Fruit fly (Drosophila melanogaster) whole organism, embryonic: Measurements from ENCODE around the gene Prp39.

Experiments used
- Adf1 ChIP-seq: fragments of 200-800 bp; sonication (Bioruptor generic); IDR thresholded peaks from 2 replicates; pipeline ENCODE4 v1.3.6; 2022; ENCODE audit warnings: missing biosample characterization, missing genetic modification characterization
- Asciz ChIP-seq: fragments of 200-800 bp; sonication (Bioruptor generic); optimal IDR thresholded peaks from 2 replicates; lab custom pipeline; 2017; ENCODE audit warnings: missing biosample characterization, mild to moderate bottlenecking, missing genetic modification characterization, missing genetic modification reagents
- Atf3 ChIP-seq: fragments of 200-800 bp; sonication (Bioruptor generic); optimal IDR thresholded peaks from 3 replicates; lab custom pipeline; 2016; ENCODE audit warnings: missing biosample characterization, missing genetic modification characterization
- CG10543 ChIP-seq: fragments of 200-800 bp; sonication (Bioruptor generic); optimal IDR thresholded peaks from 3 replicates; lab custom pipeline; 2017; ENCODE audit warnings: missing biosample characterization, mild to moderate bottlenecking, missing genetic modification characterization, moderate library complexity
- CG12391 ChIP-seq: fragments of 200-800 bp; sonication (Bioruptor generic); optimal IDR thresholded peaks from 3 replicates; lab custom pipeline; 2018; ENCODE audit warnings: missing biosample characterization, mild to moderate bottlenecking, missing genetic modification characterization, moderate library complexity
- CG13775 ChIP-seq: fragments of 200-800 bp; sonication (Bioruptor generic); optimal IDR thresholded peaks from 3 replicates; lab custom pipeline; 2017; ENCODE audit warnings: missing biosample characterization, mild to moderate bottlenecking, missing genetic modification characterization
- CG18476 ChIP-seq: fragments of 200-800 bp; sonication (Bioruptor generic); optimal IDR thresholded peaks from 2 replicates; lab custom pipeline; 2016; ENCODE audit warnings: missing biosample characterization, mild to moderate bottlenecking, missing genetic modification characterization
- CG18764 ChIP-seq: fragments of 200-800 bp; sonication (Bioruptor generic); optimal IDR thresholded peaks from 3 replicates; lab custom pipeline; 2016; ENCODE audit warnings: missing biosample characterization, missing genetic modification characterization
- CG2199 ChIP-seq: fragments of 200-800 bp; sonication (Bioruptor generic); IDR thresholded peaks from 3 replicates; pipeline ENCODE4 v1.3.6; 2022; ENCODE audit warnings: missing biosample characterization, missing genetic modification characterization
- CG3065 ChIP-seq: fragments of 200-800 bp; sonication (Bioruptor generic); optimal IDR thresholded peaks from 2 replicates; lab custom pipeline; 2016; ENCODE audit warnings: missing biosample characterization, missing genetic modification characterization
- CG31224 ChIP-seq: fragments of 200-800 bp; sonication (Bioruptor generic); IDR thresholded peaks from 2 replicates; pipeline ENCODE4 v1.3.6; 2022; ENCODE audit warnings: missing biosample characterization, missing genetic modification characterization
- CG3838 ChIP-seq: fragments of 200-800 bp; sonication (Bioruptor generic); optimal IDR thresholded peaks from 3 replicates; lab custom pipeline; 2016; ENCODE audit warnings: missing biosample characterization, missing genetic modification characterization
- CG4707 ChIP-seq: fragments of 200-800 bp; sonication (Bioruptor generic); optimal IDR thresholded peaks from 2 replicates; lab custom pipeline; 2018; ENCODE audit warnings: missing biosample characterization, mild to moderate bottlenecking, missing genetic modification characterization, moderate library complexity
- CG4820 ChIP-seq: fragments of 200-800 bp; sonication (Bioruptor generic); optimal IDR thresholded peaks from 3 replicates; lab custom pipeline; 2016; ENCODE audit warnings: missing biosample characterization, missing genetic modification characterization
- CG6254 ChIP-seq: fragments of 200-800 bp; sonication (Bioruptor generic); optimal IDR thresholded peaks from 3 replicates; lab custom pipeline; 2017; ENCODE audit warnings: mild to moderate bottlenecking, missing biosample characterization, missing genetic modification reagents, missing genetic modification characterization
- CG6272 ChIP-seq: fragments of 200-800 bp; sonication (Bioruptor generic); IDR thresholded peaks from 2 replicates; pipeline ENCODE4 v1.3.6; 2022; ENCODE audit warnings: missing biosample characterization, missing genetic modification characterization
- CG6791 ChIP-seq: fragments of 200-800 bp; sonication (Bioruptor generic); IDR thresholded peaks from 3 replicates; pipeline ENCODE4 v1.3.6; 2022; ENCODE audit warnings: missing biosample characterization, missing genetic modification characterization; ENCODE audit not compliant: partially characterized antibody
- CG7556 ChIP-seq: fragments of 200-800 bp; sonication (Bioruptor generic); optimal IDR thresholded peaks from 2 replicates; lab custom pipeline; 2017; ENCODE audit warnings: missing biosample characterization, mild to moderate bottlenecking, missing genetic modification characterization
- CG8924 ChIP-seq: fragments of 200-800 bp; optimal IDR thresholded peaks from 3 replicates; lab custom pipeline; 2019; ENCODE audit warnings: missing biosample characterization, mild to moderate bottlenecking, missing genetic modification characterization, moderate library complexity
- CG9727 ChIP-seq: fragments of 200-800 bp; sonication (Bioruptor generic); optimal IDR thresholded peaks from 3 replicates; lab custom pipeline; 2017; ENCODE audit warnings: missing biosample characterization, mild to moderate bottlenecking, missing genetic modification characterization
- CG9797 ChIP-seq: fragments of 200-800 bp; sonication (Bioruptor generic); optimal IDR thresholded peaks from 3 replicates; lab custom pipeline; 2018; ENCODE audit warnings: missing biosample characterization, mild to moderate bottlenecking, missing genetic modification characterization
- CG9817 ChIP-seq: fragments of 200-800 bp; sonication (Bioruptor generic); optimal IDR thresholded peaks from 2 replicates; lab custom pipeline; 2018; ENCODE audit warnings: missing biosample characterization, mild to moderate bottlenecking, missing genetic modification characterization, moderate library complexity
- Chrac-16 ChIP-seq: fragments of 200-800 bp; sonication (Bioruptor generic); optimal IDR thresholded peaks from 3 replicates; lab custom pipeline; 2016; ENCODE audit warnings: missing biosample characterization, missing genetic modification characterization
- Dfd ChIP-seq, 2 experiments: fragments of >200 bp; optimal IDR thresholded peaks; 2 replicates each; lab custom pipeline; 2017; ENCODE audit warnings: missing biosample characterization in 2 of 2, missing genetic modification characterization in 2 of 2
- HHEX ChIP-seq: fragments of 200-800 bp; sonication (Bioruptor generic); optimal IDR thresholded peaks from 3 replicates; lab custom pipeline; 2017; ENCODE audit warnings: missing biosample characterization, mild to moderate bottlenecking, missing genetic modification characterization, missing genetic modification reagents
- Hey ChIP-seq: fragments of 200-800 bp; sonication (Bioruptor generic); optimal IDR thresholded peaks from 3 replicates; lab custom pipeline; 2018; ENCODE audit warnings: missing biosample characterization, mild to moderate bottlenecking, missing genetic modification characterization
- Lim3 ChIP-seq: fragments of 200-800 bp; sonication (Bioruptor generic); IDR thresholded peaks from 2 replicates; pipeline ENCODE4 v1.3.6; 2022; ENCODE audit warnings: missing biosample characterization, missing genetic modification characterization
- NFAT ChIP-seq: fragments of 200-800 bp; sonication (Bioruptor generic); IDR thresholded peaks from 2 replicates; pipeline ENCODE4 v1.3.6; 2022; ENCODE audit warnings: missing biosample characterization, missing genetic modification characterization
- Six4 ChIP-seq: fragments of 200-800 bp; sonication (Bioruptor generic); optimal IDR thresholded peaks from 2 replicates; lab custom pipeline; 2016; ENCODE audit warnings: missing biosample characterization, missing genetic modification characterization
- Ssrp ChIP-seq: fragments of 200-800 bp; sonication (Bioruptor generic); optimal IDR thresholded peaks from 2 replicates; lab custom pipeline; 2018; ENCODE audit warnings: missing biosample characterization, mild to moderate bottlenecking, missing genetic modification characterization, moderate library complexity
- Stat92E ChIP-seq, 3 experiments: fragments of >200 bp in 2 of 3; fragments of 200-800 bp in 1 of 3; sonication (Bioruptor generic) in 1 of 3; optimal IDR thresholded peaks; 2 replicates each; lab custom pipeline; 2017 to 2019; ENCODE audit warnings: missing biosample characterization in 3 of 3, missing genetic modification characterization in 3 of 3, mild to moderate bottlenecking in 1 of 3, moderate library complexity in 1 of 3
- ab ChIP-seq: fragments of 200-800 bp; sonication (Bioruptor generic); optimal IDR thresholded peaks from 2 replicates; lab custom pipeline; 2016; ENCODE audit warnings: missing biosample characterization, missing genetic modification characterization
- ash1 ChIP-seq: fragments of 200-800 bp; sonication (Bioruptor generic); optimal IDR thresholded peaks from 2 replicates; lab custom pipeline; 2018; ENCODE audit warnings: missing biosample characterization, mild to moderate bottlenecking, missing genetic modification characterization
- bcd ChIP-seq: fragments of 200-800 bp; sonication (Bioruptor generic); optimal IDR thresholded peaks from 2 replicates; lab custom pipeline; 2017; ENCODE audit warnings: missing biosample characterization, mild to moderate bottlenecking, missing genetic modification characterization
- bigmax ChIP-seq: fragments of 200-800 bp; sonication (Bioruptor generic); optimal IDR thresholded peaks from 2 replicates; lab custom pipeline; 2018; ENCODE audit warnings: missing biosample characterization, mild to moderate bottlenecking, missing genetic modification characterization
- crc ChIP-seq: fragments of 200-800 bp; sonication (Bioruptor generic); optimal IDR thresholded peaks from 2 replicates; lab custom pipeline; 2016; ENCODE audit warnings: missing biosample characterization, missing genetic modification characterization
- ewg ChIP-seq: fragments of 200-800 bp; sonication (Bioruptor generic); optimal IDR thresholded peaks from 3 replicates; lab custom pipeline; 2017; ENCODE audit warnings: mild to moderate bottlenecking, missing biosample characterization, missing genetic modification reagents, missing genetic modification characterization
- fd3F ChIP-seq: fragments of 200-800 bp; sonication (Bioruptor generic); optimal IDR thresholded peaks from 2 replicates; lab custom pipeline; 2018; ENCODE audit warnings: missing biosample characterization, mild to moderate bottlenecking, missing genetic modification characterization, moderate library complexity
- grau ChIP-seq: fragments of 200-800 bp; optimal IDR thresholded peaks from 3 replicates; lab custom pipeline; 2019; ENCODE audit warnings: missing biosample characterization, mild to moderate bottlenecking, missing genetic modification characterization, moderate library complexity
- her ChIP-seq: fragments of 200-800 bp; sonication (Bioruptor generic); optimal IDR thresholded peaks from 2 replicates; lab custom pipeline; 2016; ENCODE audit warnings: missing biosample characterization, missing genetic modification characterization
- nmo ChIP-seq: fragments of 200-800 bp; sonication (Bioruptor generic); optimal IDR thresholded peaks from 2 replicates; lab custom pipeline; 2018; ENCODE audit warnings: missing biosample characterization, mild to moderate bottlenecking, missing genetic modification characterization, moderate library complexity
- onecut ChIP-seq: fragments of 200-800 bp; sonication (Bioruptor generic); IDR thresholded peaks from 2 replicates; pipeline ENCODE4 v1.3.6; 2022; ENCODE audit warnings: missing biosample characterization, missing genetic modification characterization
- pzg ChIP-seq: fragments of 200-800 bp; sonication (Bioruptor generic); optimal IDR thresholded peaks from 3 replicates; lab custom pipeline; 2018; ENCODE audit warnings: missing biosample characterization, mild to moderate bottlenecking, missing genetic modification characterization, moderate library complexity
- ranshi ChIP-seq: fragments of 200-800 bp; sonication (Bioruptor generic); IDR thresholded peaks from 2 replicates; pipeline ENCODE4 v1.3.6; 2022; ENCODE audit warnings: missing biosample characterization, missing genetic modification characterization
- row ChIP-seq: fragments of 200-800 bp; sonication (Bioruptor generic); IDR thresholded peaks from 3 replicates; pipeline ENCODE4 v1.3.6; 2022; ENCODE audit warnings: missing biosample characterization, missing genetic modification characterization
- sens-2 ChIP-seq: fragments of 200-800 bp; sonication (Bioruptor generic); IDR thresholded peaks from 2 replicates; pipeline ENCODE4 v1.3.6; 2022; ENCODE audit warnings: missing biosample characterization, missing genetic modification characterization
- slbo ChIP-seq: fragments of 200-800 bp; sonication (Bioruptor generic); IDR thresholded peaks from 2 replicates; pipeline ENCODE4 v1.3.6; 2022; ENCODE audit warnings: missing biosample characterization, missing genetic modification characterization
- stc ChIP-seq: fragments of 200-800 bp; sonication (Bioruptor generic); IDR thresholded peaks from 2 replicates; pipeline ENCODE4 v1.3.6; 2022; ENCODE audit warnings: missing biosample characterization, missing genetic modification characterization
- unc-4 ChIP-seq: fragments of 200-800 bp; sonication (Bioruptor generic); IDR thresholded peaks from 2 replicates; pipeline ENCODE4 v1.3.6; 2022; ENCODE audit warnings: missing biosample characterization, missing genetic modification characterization; ENCODE audit not compliant: partially characterized antibody

The Prp39 gene

DNA sequence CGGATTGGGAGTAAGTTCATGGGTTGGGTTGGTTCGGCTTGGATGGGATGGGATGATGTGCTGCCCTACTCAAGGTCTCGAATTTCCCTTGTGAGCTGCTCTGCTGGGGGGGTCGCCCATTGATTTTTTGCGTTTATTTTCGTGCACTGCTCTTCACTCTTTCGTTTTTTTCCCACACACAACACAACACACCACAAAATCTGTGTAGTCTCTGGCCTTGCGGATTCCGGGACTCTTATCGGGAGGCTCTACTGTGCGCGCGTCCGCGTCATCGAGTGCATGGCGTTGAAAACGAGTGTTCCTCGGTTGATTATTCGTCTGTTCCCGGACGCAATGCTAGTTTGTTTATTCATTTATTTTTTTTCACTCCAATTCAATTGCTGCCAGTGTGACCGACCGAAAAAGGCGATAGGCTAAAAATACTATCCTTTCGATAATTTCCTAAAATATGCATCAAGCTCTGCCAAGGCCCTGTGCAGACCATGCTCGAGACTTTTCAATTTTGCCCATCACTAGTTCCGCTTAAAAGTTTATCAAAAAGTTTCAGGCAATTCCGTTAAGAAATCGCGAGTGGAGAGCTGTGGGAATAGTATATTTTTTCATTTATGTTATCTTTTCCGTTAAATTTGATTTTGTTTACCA, 19.8 kb downstream of the Prp39 start, which contains the start of gene WASp (continued):
- TF ChIP-seq pzg (peak; percentile 94), ewg (GFP tag; lab: Kevin White, UChicago) (peak; percentile 65), CG9797 (GFP tag; lab: Kevin White, UChicago) (peak; percentile 93), crc (peak; percentile 17), CG3838 (GFP tag; lab: Kevin White, UChicago) (peak; percentile 61), Ssrp (tag; lab: Kevin White, UChicago) (peak; percentile 33), nmo (GFP tag; lab: Kevin White, UChicago) (peak; percentile 78), CG8924 (tag; lab: Kevin White, UChicago) (peak; percentile 49), ranshi (peak; percentile 59; the same call in 1 of the 2 replicates), unc-4 (peak; percentile 63), bcd (GFP tag; lab: Kevin White, UChicago) (peak; percentile 80), Lim3 (GFP tag; lab: Robert Waterston, UW) (no peak), CG31224 (GFP tag; lab: Robert Waterston, UW) (0 out of 2 replicates have a peak, but pooled peaks have one; percentile 29), CG3065 (GFP tag; lab: Kevin White, UChicago) (peak; percentile 63), CG18476 (GFP tag; lab: Kevin White, UChicago) (no peak), Chrac-16 (no peak), CG7556 (GFP tag; lab: Kevin White, UChicago) (no peak), Asciz (GFP tag; lab: Kevin White, UChicago) (peak; percentile 76), onecut (GFP tag; lab: Robert Waterston, UW) (peak; percentile 78), row (GFP tag; lab: Robert Waterston, UW) (peak; percentile 75), CG6791 (GFP tag; lab: Robert Waterston, UW) (peak; percentile 55; the same call in 2 of the 3 replicates), CG18764 (GFP tag; lab: Kevin White, UChicago) (no peak), Stat92E (GFP tag; optimal IDR thresholded peaks at IDR 0.05; lab: Kevin White, UChicago) (peak in 1 of 3 experiments; percentile 51), CG4707 (GFP tag; lab: Kevin White, UChicago) (peak; percentile 62), her (GFP tag; lab: Kevin White, UChicago) (peak; percentile 82), CG6272 (0 out of 2 replicates have a peak, but pooled peaks have one; percentile 15), CG6254 (GFP tag; lab: Kevin White, UChicago) (no peak), ash1 (GFP tag; lab: Kevin White, UChicago) (peak; percentile 51), ab (GFP tag; lab: Kevin White, UChicago) (no peak), slbo (peak; percentile 67), Adf1 (GFP tag; lab: Robert Waterston, UW) (no peak), sens-2 (0 out of 2 replicates have a peak, but pooled peaks have one; percentile 42), CG9727 (GFP tag; lab: Kevin White, UChicago) (peak; percentile 73), fd3F (GFP tag; lab: Kevin White, UChicago) (peak; percentile 49), Six4 (GFP tag; lab: Kevin White, UChicago) (peak; percentile 3), stc (GFP tag; lab: Robert Waterston, UW) (peak; percentile 70), CG10543 (GFP tag; lab: Kevin White, UChicago) (no peak), CG12391 (peak; percentile 73), HHEX (GFP tag; lab: Kevin White, UChicago) (peak; percentile 55), Dfd (GFP tag; optimal IDR thresholded peaks at IDR 0.05; lab: Kevin White, UChicago) (no peak), NFAT (peak; percentile 62; the same call in 1 of the 2 replicates), grau (tag; lab: Kevin White, UChicago) (peak; percentile 69), CG4820 (peak; percentile 45), bigmax (GFP tag; lab: Kevin White, UChicago) (no peak), Hey (tag; lab: Kevin White, UChicago) (peak; percentile 45), CG13775 (peak; percentile 79), CG2199 (GFP tag; lab: Robert Waterston, UW) (0 out of 3 replicates have a peak, but pooled peaks have one; percentile 53), CG9817 (peak; percentile 75), Atf3 (peak; percentile 39)
